Worm (Caenorhabditis elegans) whole organism, L4 larva: Measurements from ENCODE around the gene F38B7.17.

ENCODE experiments used
- D1046.2 ChIP-seq: fragments of 200-800 bp; sonication (Bioruptor generic); IDR thresholded peaks from 2 replicates; pipeline ENCODE4 v1.3.6; 2022; ENCODE audit warnings: missing genetic modification characterization, missing compliant biosample characterization
- F37D6.2 ChIP-seq: sonication (generic microtip); optimal IDR thresholded peaks from 2 replicates; lab custom pipeline; 2016; ENCODE audit warnings: mild to moderate bottlenecking, missing genetic modification characterization, missing compliant biosample characterization
- Y5F2A.4 ChIP-seq: fragments of 200-800 bp; sonication (Bioruptor generic); optimal IDR thresholded peaks from 2 replicates; lab custom pipeline; 2018; ENCODE audit warnings: mild to moderate bottlenecking, missing genetic modification characterization, missing compliant biosample characterization
- ZK337.2 ChIP-seq: fragments of 200-800 bp; sonication (Bioruptor generic); IDR thresholded peaks from 2 replicates; pipeline ENCODE4 v1.3.6; 2022; ENCODE audit warnings: missing genetic modification reagents, missing genetic modification characterization, missing compliant biosample characterization
- attf-4 ChIP-seq: sonication (generic microtip); optimal IDR thresholded peaks from 3 replicates; lab custom pipeline; 2017; ENCODE audit warnings: missing biosample characterization, missing genetic modification characterization
- ctbp-1 ChIP-seq: fragments of 200-800 bp; sonication (Bioruptor generic); IDR thresholded peaks from 2 replicates; pipeline ENCODE4 v1.3.6; 2022; ENCODE audit warnings: missing genetic modification reagents, missing genetic modification characterization, missing compliant biosample characterization
- daf-12 ChIP-seq: fragments of 150-350 bp; optimal IDR thresholded peaks from 2 replicates; lab custom pipeline; 2014; ENCODE audit warnings: missing biosample characterization, missing genetic modification reagents, missing genetic modification characterization
- daf-16 ChIP-seq, 3 experiments: sonication (generic microtip); optimal IDR thresholded peaks; 2 replicates each; lab custom pipeline; 2016 to 2017; ENCODE audit warnings: missing genetic modification characterization in 3 of 3, missing genetic modification reagents in 3 of 3, mild to moderate bottlenecking in 2 of 3, missing compliant biosample characterization in 2 of 3, missing biosample characterization in 1 of 3, moderate library complexity in 1 of 3
- daf-19 ChIP-seq: fragments of 200-800 bp; sonication (Bioruptor generic); conservative IDR thresholded peaks from 2 replicates; pipeline ENCODE4 v1.3.6; 2022; ENCODE audit warnings: missing genetic modification characterization, missing compliant biosample characterization
- dmd-8 ChIP-seq: fragments of 200-800 bp; sonication (Bioruptor generic); IDR thresholded peaks from 2 replicates; pipeline ENCODE4 v1.3.6; 2022; ENCODE audit warnings: missing genetic modification characterization, missing compliant biosample characterization
- dmd-9 ChIP-seq: fragments of 200-800 bp; sonication (Bioruptor generic); IDR thresholded peaks from 2 replicates; pipeline ENCODE4 v1.3.6; 2022; ENCODE audit warnings: missing genetic modification reagents, missing genetic modification characterization, missing compliant biosample characterization
- dpl-1 ChIP-seq: fragments of 150-350 bp; optimal IDR thresholded peaks from 2 replicates; lab custom pipeline; 2014; ENCODE audit warnings: missing biosample characterization, missing genetic modification reagents, missing genetic modification characterization
- egl-43 ChIP-seq: fragments of 200-800 bp; sonication (Bioruptor generic); IDR thresholded peaks from 2 replicates; pipeline ENCODE4 v1.3.6; 2022; ENCODE audit warnings: missing genetic modification reagents, missing genetic modification characterization, missing compliant biosample characterization
- hlh-11 ChIP-seq: fragments of 200-800 bp; sonication (Bioruptor generic); optimal IDR thresholded peaks from 2 replicates; lab custom pipeline; 2018; ENCODE audit warnings: mild to moderate bottlenecking, missing genetic modification characterization, missing compliant biosample characterization
- lin-1 ChIP-seq: fragments of 200-800 bp; sonication (Bioruptor generic); IDR thresholded peaks from 2 replicates; pipeline ENCODE4 v1.3.6; 2022; ENCODE audit warnings: missing genetic modification reagents, missing genetic modification characterization, missing compliant biosample characterization
- lin-39 ChIP-seq: fragments of 150-350 bp; optimal IDR thresholded peaks from 2 replicates; lab custom pipeline; 2014; ENCODE audit warnings: missing biosample characterization, missing genetic modification reagents, missing genetic modification characterization
- lsy-2 ChIP-seq, 2 experiments: fragments of 150-350 bp in 1 of 2; sonication (generic microtip) in 1 of 2; optimal IDR thresholded peaks; 2 replicates each; lab custom pipeline; 2014 to 2017; ENCODE audit warnings: missing biosample characterization in 2 of 2, missing genetic modification characterization in 2 of 2
- mes-2 ChIP-seq: sonication (generic microtip); optimal IDR thresholded peaks from 2 replicates; lab custom pipeline; 2016; ENCODE audit warnings: missing genotype, mild to moderate bottlenecking, missing genetic modification characterization, missing compliant biosample characterization; ENCODE audit not compliant: poor library complexity, severe bottlenecking
- nhr-10 ChIP-seq: fragments of 150-350 bp; optimal IDR thresholded peaks from 2 replicates; lab custom pipeline; 2014; ENCODE audit warnings: missing biosample characterization, missing genetic modification characterization
- nhr-11 ChIP-seq: fragments of 150-350 bp; optimal IDR thresholded peaks from 2 replicates; lab custom pipeline; 2014; ENCODE audit warnings: missing biosample characterization, missing genetic modification characterization
- nhr-25 ChIP-seq: sonication (generic microtip); optimal IDR thresholded peaks from 2 replicates; lab custom pipeline; 2017; ENCODE audit warnings: missing genetic modification characterization, mild to moderate bottlenecking, missing compliant biosample characterization, antibody characterized with exemption, moderate library complexity, borderline replicate concordance; ENCODE audit not compliant: insufficient read depth
- nhr-28 ChIP-seq: fragments of 150-350 bp; optimal IDR thresholded peaks from 2 replicates; lab custom pipeline; 2014; ENCODE audit warnings: missing biosample characterization, missing genetic modification characterization
- php-3 ChIP-seq: fragments of 200-800 bp; sonication (Bioruptor generic); IDR thresholded peaks from 2 replicates; pipeline ENCODE4 v1.3.6; 2022; ENCODE audit warnings: missing genetic modification reagents, missing genetic modification characterization, missing compliant biosample characterization
- pqm-1 ChIP-seq: sonication (generic microtip); optimal IDR thresholded peaks from 2 replicates; lab custom pipeline; 2017; ENCODE audit warnings: missing biosample characterization, missing genetic modification characterization
- skn-1 ChIP-seq: fragments of 150-350 bp; optimal IDR thresholded peaks from 2 replicates; lab custom pipeline; 2014; ENCODE audit warnings: missing biosample characterization, missing genetic modification characterization
- unc-39 ChIP-seq: sonication (generic microtip); optimal IDR thresholded peaks from 2 replicates; lab custom pipeline; 2017; ENCODE audit warnings: missing biosample characterization, missing genetic modification characterization
- unc-62 ChIP-seq, 3 experiments: fragments of 150-350 bp in 1 of 3; sonication (generic microtip); optimal IDR thresholded peaks in 2 of 3; peaks in 1 of 3; 1 replicate in 1 of 3; 2 replicates in 2 of 3; lab custom pipeline; 2014 to 2017; ENCODE audit warnings: missing biosample characterization in 3 of 3, missing genetic modification characterization in 3 of 3, missing genetic modification reagents in 3 of 3, missing genotype in 1 of 3
- ztf-7 ChIP-seq: fragments of 150-350 bp; optimal IDR thresholded peaks from 2 replicates; lab custom pipeline; 2014; ENCODE audit warnings: missing biosample characterization, missing genetic modification characterization

The F38B7.17 gene

ce11 chrV:11516141-11516591, 32.6 kb downstream of the F38B7.17 start, which contains the start of gene sdz-8:
Gene sdz-8, minus strand, starts transcription at chrV:11516191.
- TF ChIP-seq ZK337.2 (GFP tag; lab: Robert Waterston, UW) (no peak), nhr-28 (tag; lab: Kevin White, UChicago) (peak; percentile 76), daf-16 (GFP tag; optimal IDR thresholded peaks at IDR 0.05; lab: Kevin White, UChicago) (no peak), daf-16 (tag; optimal IDR thresholded peaks at IDR 0.05; lab: Kevin White, UChicago) (peak; percentile 44)

ce11 chrV:11515145-11515544, 33.6 kb downstream of the F38B7.17 start:
- TF ChIP-seq F37D6.2 (tag; lab: Kevin White, UChicago) (no peak), unc-62 (GFP tag; optimal IDR thresholded peaks at IDR 0.05 in 1 of 2; lab: Kevin White, UChicago) (peak in 1 of 2 experiments; percentile 98), unc-62 (tag; optimal IDR thresholded peaks at IDR 0.05; lab: Kevin White, UChicago) (no peak)
- TF ChIP-seq, all 104 proteins: peak for 1

DNA sequence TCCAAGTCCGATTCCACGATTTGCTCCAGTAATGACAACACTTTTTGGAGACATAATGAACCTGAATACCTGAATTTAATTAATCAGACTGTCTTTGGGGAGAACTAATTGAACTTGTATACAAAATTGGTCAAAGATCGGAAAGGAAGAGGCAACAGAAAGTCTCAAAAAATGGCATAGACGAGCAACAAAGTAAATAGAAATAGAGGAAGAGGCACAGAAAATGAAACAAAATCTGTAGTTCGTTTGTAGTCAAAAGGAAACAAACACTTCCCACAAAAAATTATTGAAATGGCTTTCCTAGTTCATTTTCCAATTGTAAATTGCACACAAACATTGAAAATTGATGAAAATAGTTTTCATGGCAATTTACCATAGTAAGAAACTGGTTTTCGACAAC, 34.1 kb downstream of the F38B7.17 start, which contains the start of gene C55A6.6:
C55A6.6 (minus strand) TSS at position 61 of the 400 bp plus-strand sequence.
- no peak for TF ChIP-seq daf-16 (GFP tag; optimal IDR thresholded peaks at IDR 0.05; lab: Kevin White, UChicago)
- peak; percentile 15 for TF ChIP-seq daf-16 (tag; optimal IDR thresholded peaks at IDR 0.05; lab: Kevin White, UChicago)
- TF ChIP-seq nhr-28 (tag; lab: Kevin White, UChicago), result peak; percentile 81
- TF ChIP-seq pqm-1 (tag; lab: Kevin White, UChicago), result peak; percentile 4
- no peak for TF ChIP-seq nhr-11 (tag; lab: Kevin White, UChicago)

- peak in 1 of 2 experiments; percentile 34 for TF ChIP-seq unc-62 (GFP tag; optimal IDR thresholded peaks at IDR 0.05 in 1 of 2; lab: Kevin White, UChicago)
- TF ChIP-seq unc-62 (tag; optimal IDR thresholded peaks at IDR 0.05; lab: Kevin White, UChicago), result no peak
- no peak for TF ChIP-seq daf-16 (GFP tag; optimal IDR thresholded peaks at IDR 0.05; lab: Kevin White, UChicago)
- peak; percentile 9 for TF ChIP-seq daf-16 (tag; optimal IDR thresholded peaks at IDR 0.05; lab: Kevin White, UChicago)
- no peak for TF ChIP-seq dpl-1 (GFP tag; lab: Kevin White, UChicago)
Observed at ce11 chrV:11513432-11513831, 35.3 kb downstream of the F38B7.17 start, which contains the start of gene C55A6.3. Gene C55A6.3, minus strand, starts transcription at chrV:11513532.

ce11 chrV:11508773-11509172, 40.0 kb downstream of the F38B7.17 start, which contains the start of gene ttll-5:
Gene ttll-5, plus strand, starts transcription at chrV:11509060.
- TF ChIP-seq nhr-28 (tag; lab: Kevin White, UChicago) (peak; percentile 36), nhr-25 (peak; percentile 8), nhr-10 (tag; lab: Kevin White, UChicago) (no peak), ztf-7 (tag; lab: Kevin White, UChicago) (no peak)

ce11 chrV:11506347-11506746, 42.4 kb downstream of the F38B7.17 start:
- TF ChIP-seq skn-1, result no peak
- TF ChIP-seq dmd-8 (GFP tag; lab: Robert Waterston, UW), result no peak
- no peak for TF ChIP-seq D1046.2 (GFP tag; lab: Robert Waterston, UW)
- no peak for TF ChIP-seq lsy-2 (tag; optimal IDR thresholded peaks at IDR 0.05; lab: Kevin White, UChicago)
- TF ChIP-seq php-3 (GFP tag; lab: Robert Waterston, UW), result no peak
- TF ChIP-seq egl-43 (GFP tag; lab: Robert Waterston, UW), result no peak
- TF ChIP-seq hlh-11 (tag; lab: Kevin White, UChicago), result peak; percentile 51
- TF ChIP-seq daf-12 (tag; lab: Kevin White, UChicago), result no peak
- no peak for TF ChIP-seq lin-1 (GFP tag; lab: Robert Waterston, UW)
- no peak for TF ChIP-seq dmd-9 (GFP tag; lab: Robert Waterston, UW)
- TF ChIP-seq daf-16 (GFP tag; optimal IDR thresholded peaks at IDR 0.05; lab: Kevin White, UChicago), result peak in 1 of 2 experiments; percentile 97
- TF ChIP-seq daf-16 (tag; optimal IDR thresholded peaks at IDR 0.05; lab: Kevin White, UChicago), result no peak
- peak; percentile 24 for TF ChIP-seq nhr-11 (tag; lab: Kevin White, UChicago)
- no peak for TF ChIP-seq unc-62 (GFP tag; optimal IDR thresholded peaks at IDR 0.05 in 1 of 2; lab: Kevin White, UChicago)
- no peak for TF ChIP-seq unc-62 (tag; optimal IDR thresholded peaks at IDR 0.05; lab: Kevin White, UChicago)
- no peak for TF ChIP-seq daf-19 (GFP tag; lab: Robert Waterston, UW)
- TF ChIP-seq lin-39 (tag; lab: Kevin White, UChicago), result no peak
- no peak for TF ChIP-seq Y5F2A.4 (GFP tag; lab: Kevin White, UChicago)
- no peak for TF ChIP-seq mes-2 (tag; lab: Kevin White, UChicago)
- TF ChIP-seq attf-4 (tag; lab: Kevin White, UChicago), result no peak
- TF ChIP-seq ctbp-1 (GFP tag; lab: Robert Waterston, UW), result no peak
- TF ChIP-seq unc-39 (tag; lab: Kevin White, UChicago), result no peak
